Worm (Caenorhabditis elegans) whole organism, early embryonic: ENCODE data around the gene prp-18.
"Not testable (repeated sequence)": the region's sequence is repeated elsewhere in the genome, so short reads cannot be mapped to it uniquely, and the experiment has no call there.

Experiments used
- B0310.2 ChIP-seq: sonication (generic microtip); optimal IDR thresholded peaks from 2 replicates; lab custom pipeline; 2016; ENCODE audit warnings: mild to moderate bottlenecking, missing genetic modification characterization, missing compliant biosample characterization
- F13C5.2 ChIP-seq: sonication (generic microtip); optimal IDR thresholded peaks from 2 replicates; lab custom pipeline; 2017; ENCODE audit warnings: mild to moderate bottlenecking, missing genetic modification characterization, inconsistent platforms, missing compliant biosample characterization
- aly-1 ChIP-seq: sonication (generic microtip); optimal IDR thresholded peaks from 2 replicates; lab custom pipeline; 2016; ENCODE audit warnings: missing genetic modification characterization, missing compliant biosample characterization
- ama-1 ChIP-seq: fragments of 150-350 bp; optimal IDR thresholded peaks from 2 replicates; lab custom pipeline; 2014
- ceh-13 ChIP-seq: fragments of 200-800 bp; sonication (Bioruptor generic); optimal IDR thresholded peaks from 2 replicates; lab custom pipeline; 2018; ENCODE audit warnings: mild to moderate bottlenecking, missing genetic modification characterization, missing compliant biosample characterization
- ceh-36 ChIP-seq: sonication (generic microtip); optimal IDR thresholded peaks from 2 replicates; lab custom pipeline; 2016; ENCODE audit warnings: missing genetic modification characterization, inconsistent platforms, missing compliant biosample characterization
- ets-7 ChIP-seq: sonication (generic microtip); optimal IDR thresholded peaks from 2 replicates; lab custom pipeline; 2016; ENCODE audit warnings: missing genotype, missing genetic modification characterization, missing compliant biosample characterization
- flt-1 ChIP-seq: fragments of 200-800 bp; sonication (Bioruptor generic); IDR thresholded peaks from 2 replicates; pipeline ENCODE4 v1.3.6; 2022; ENCODE audit warnings: missing genetic modification characterization, missing compliant biosample characterization
- hmbx-1 ChIP-seq: sonication (generic microtip); optimal IDR thresholded peaks from 2 replicates; lab custom pipeline; 2016; ENCODE audit warnings: mild to moderate bottlenecking, missing genetic modification characterization, missing compliant biosample characterization
- hmg-4 ChIP-seq: fragments of 200-800 bp; sonication (Bioruptor generic); optimal IDR thresholded peaks from 2 replicates; lab custom pipeline; 2018; ENCODE audit warnings: mild to moderate bottlenecking, missing genetic modification characterization, missing compliant biosample characterization
- hnd-1 ChIP-seq: sonication (generic microtip); optimal IDR thresholded peaks from 2 replicates; lab custom pipeline; 2016; ENCODE audit warnings: missing genetic modification characterization, missing compliant biosample characterization
- pes-1 ChIP-seq: fragments of 200-800 bp; sonication (Bioruptor generic); IDR thresholded peaks from 2 replicates; pipeline ENCODE4 v1.3.6; 2022; ENCODE audit warnings: missing genetic modification reagents, missing genetic modification characterization, missing compliant biosample characterization
- scrt-1 ChIP-seq: fragments of 200-800 bp; sonication (Bioruptor generic); IDR thresholded peaks from 2 replicates; pipeline ENCODE4 v1.3.6; 2022; ENCODE audit warnings: missing genetic modification characterization, missing compliant biosample characterization
- sea-1 ChIP-seq: fragments of 200-800 bp; sonication (Bioruptor generic); conservative IDR thresholded peaks from 2 replicates; pipeline ENCODE4 v1.3.6; 2022; ENCODE audit warnings: missing genetic modification characterization, missing compliant biosample characterization
- tbx-11 ChIP-seq: fragments of 200-800 bp; sonication (Bioruptor generic); IDR thresholded peaks from 2 replicates; pipeline ENCODE4 v1.3.6; 2022; ENCODE audit warnings: missing genetic modification characterization, missing compliant biosample characterization
- tbx-37 ChIP-seq: fragments of 200-800 bp; sonication (Bioruptor generic); conservative IDR thresholded peaks from 2 replicates; pipeline ENCODE4 v1.3.6; 2022; ENCODE audit warnings: missing genetic modification reagents, missing genetic modification characterization, missing compliant biosample characterization
- tra-4 ChIP-seq: sonication (generic microtip); optimal IDR thresholded peaks from 2 replicates; lab custom pipeline; 2017; ENCODE audit warnings: missing genetic modification characterization, missing compliant biosample characterization

The prp-18 gene

DNA sequence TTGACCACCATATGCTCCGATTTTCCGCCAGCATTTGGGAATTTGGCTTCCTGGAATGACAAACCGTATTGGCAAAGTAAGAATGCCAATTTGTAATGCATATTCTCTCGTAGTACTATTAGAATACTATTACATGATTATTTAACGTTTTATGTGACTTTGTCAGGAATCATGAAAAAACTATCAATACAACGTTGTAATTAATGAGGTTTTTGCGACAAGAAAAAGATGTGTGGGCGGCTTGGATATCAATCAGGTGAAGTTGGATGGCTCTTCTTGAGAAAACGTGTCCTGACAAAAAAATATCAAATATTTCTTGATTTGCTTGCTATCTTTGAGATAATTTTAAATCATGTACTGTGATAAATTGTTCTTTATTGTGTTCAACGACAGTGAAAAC is 36.1 kb downstream of the prp-18 start, which contains the start of gene K07F5.7:
Gene K07F5.7 (minus strand): TSS at position 101 of the 400 bp plus-strand sequence.
- TF ChIP-seq scrt-1: no peak
- TF ChIP-seq ceh-13 (GFP tag; lab: Kevin White, UChicago): no peak
- TF ChIP-seq ama-1 (lab: Kevin White, UChicago): no peak
- no peak for TF ChIP-seq tbx-37 (GFP tag; lab: Robert Waterston, UW)
- no peak for TF ChIP-seq hmbx-1 (tag; lab: Kevin White, UChicago)
- TF ChIP-seq flt-1: no peak
- TF ChIP-seq ceh-36 (tag; lab: Kevin White, UChicago): no peak
- TF ChIP-seq sea-1 (GFP tag; lab: Robert Waterston, UW): no peak
- no peak for TF ChIP-seq aly-1 (tag; lab: Kevin White, UChicago)
- no peak for TF ChIP-seq ets-7 (tag; lab: Kevin White, UChicago)
- no peak for TF ChIP-seq hmg-4 (GFP tag; lab: Kevin White, UChicago)
- no peak for TF ChIP-seq F13C5.2 (tag; lab: Kevin White, UChicago)
- TF ChIP-seq B0310.2 (tag; lab: Kevin White, UChicago): no peak
- TF ChIP-seq tra-4: no peak
- TF ChIP-seq tbx-11 (GFP tag; lab: Robert Waterston, UW): no peak

- TF ChIP-seq sea-1 (GFP tag; lab: Robert Waterston, UW) (no peak), hmg-4 (GFP tag; lab: Kevin White, UChicago) (no peak), ama-1 (lab: Kevin White, UChicago) (no peak), aly-1 (tag; lab: Kevin White, UChicago) (no peak), hmbx-1 (tag; lab: Kevin White, UChicago) (no peak), F13C5.2 (tag; lab: Kevin White, UChicago) (no peak)
Measured at ce11 chrIV:9846574-9846973, 37.6 kb downstream of the prp-18 start, which contains the start of gene K07F5.6. Gene K07F5.6, minus strand, starts transcription at chrIV:9846674.

- TF ChIP-seq hmg-4 (GFP tag; lab: Kevin White, UChicago) (no peak), scrt-1 (no peak), tbx-11 (GFP tag; lab: Robert Waterston, UW) (no peak), flt-1 (no peak), ets-7 (tag; lab: Kevin White, UChicago) (no peak), ceh-36 (tag; lab: Kevin White, UChicago) (no peak), aly-1 (tag; lab: Kevin White, UChicago) (no peak), tra-4 (no peak), pes-1 (no peak), hnd-1 (tag; lab: Kevin White, UChicago) (no peak), tbx-37 (GFP tag; lab: Robert Waterston, UW) (no peak), ama-1 (lab: Kevin White, UChicago) (no peak), F13C5.2 (tag; lab: Kevin White, UChicago) (no peak), B0310.2 (tag; lab: Kevin White, UChicago) (no peak), sea-1 (GFP tag; lab: Robert Waterston, UW) (no peak), hmbx-1 (tag; lab: Kevin White, UChicago) (no peak)
Measured at ce11 chrIV:9843760-9844159, 40.4 kb downstream of the prp-18 start, which contains the start of gene nspd-2. Gene nspd-2, plus strand, starts transcription at chrIV:9844060.

ce11 chrIV:9842071-9842470 is 42.1 kb downstream of the prp-18 start, which contains the start of gene K07F5.17:
Gene K07F5.17, plus strand, starts transcription at chrIV:9842371.
- no peak for TF ChIP-seq hmbx-1 (tag; lab: Kevin White, UChicago)
- no peak for TF ChIP-seq sea-1 (GFP tag; lab: Robert Waterston, UW)

- no peak for TF ChIP-seq hmbx-1 (tag; lab: Kevin White, UChicago)
- no peak for TF ChIP-seq tbx-11 (GFP tag; lab: Robert Waterston, UW)
- no peak for TF ChIP-seq aly-1 (tag; lab: Kevin White, UChicago)
- TF ChIP-seq ceh-13 (GFP tag; lab: Kevin White, UChicago): no peak
- no peak for TF ChIP-seq ceh-36 (tag; lab: Kevin White, UChicago)
- TF ChIP-seq flt-1: no peak
- TF ChIP-seq hnd-1 (tag; lab: Kevin White, UChicago): no peak
- no peak for TF ChIP-seq scrt-1
- TF ChIP-seq B0310.2 (tag; lab: Kevin White, UChicago): no peak
- no peak for TF ChIP-seq hmg-4 (GFP tag; lab: Kevin White, UChicago)
- no peak for TF ChIP-seq pes-1
- no peak for TF ChIP-seq F13C5.2 (tag; lab: Kevin White, UChicago)
- TF ChIP-seq tbx-37 (GFP tag; lab: Robert Waterston, UW): no peak
- no peak for TF ChIP-seq sea-1 (GFP tag; lab: Robert Waterston, UW)
- no peak for TF ChIP-seq ama-1 (lab: Kevin White, UChicago)
- no peak for TF ChIP-seq ets-7 (tag; lab: Kevin White, UChicago)
- no peak for TF ChIP-seq tra-4
Measured at ce11 chrIV:9840984-9841590, 43.1 kb downstream of the prp-18 start, which contains the start of the genes kin-24 and msp-56. Gene kin-24, minus strand, starts transcription at chrIV:9841084. Gene msp-56, plus strand, starts transcription at chrIV:9841540.

- not testable (repeated sequence) for TF ChIP-seq F13C5.2 (tag; lab: Kevin White, UChicago); hmbx-1 (tag; lab: Kevin White, UChicago); sea-1 (GFP tag; lab: Robert Waterston, UW)
Measured at ce11 chrIV:9837349-9837748, 46.8 kb downstream of the prp-18 start, which contains the start of gene msp-10. Gene msp-10, plus strand, starts transcription at chrIV:9837649.

ce11 chrIV:9836317-9836716 is 47.9 kb downstream of the prp-18 start, which contains the start of gene msp-81:
Gene msp-81, minus strand, starts transcription at chrIV:9836417.
- TF ChIP-seq aly-1 (tag; lab: Kevin White, UChicago) (no peak), B0310.2 (tag; lab: Kevin White, UChicago) (no peak)
